Fruit fly (Drosophila melanogaster): Measurements from ENCODE around the gene CG4553.
A peak's percentile ranks its signal among the peaks of the same experiment; 100 is the strongest.

CG4553 gene

dm6 chr3R:25489685-25490084 lies 13.0 kb upstream of the CG4553 start (continued):
- peak; percentile 32; the same call in 1 of the 3 replicates for TF ChIP-seq Opbp (GFP tag; IDR thresholded peaks at IDR 0.05; ENCODE audit: partially characterized antibody)

DNA sequence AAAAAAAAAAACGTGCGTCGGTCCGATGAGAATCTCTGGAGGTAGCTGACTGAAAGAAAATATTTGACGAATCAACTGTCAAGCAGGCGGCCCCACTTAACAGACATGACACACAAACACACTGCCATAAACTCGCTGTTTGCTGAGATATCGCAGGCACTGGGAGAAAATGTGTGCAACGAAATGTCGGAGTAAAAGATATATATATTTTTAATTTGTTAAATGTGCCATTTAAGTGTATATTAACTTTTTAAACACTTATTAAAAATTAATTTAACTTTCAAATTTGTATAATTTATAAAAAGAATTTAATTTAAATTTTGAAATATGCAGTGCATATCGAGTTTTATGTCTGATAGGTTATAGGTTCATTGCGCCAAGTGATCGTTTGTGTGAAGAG lies 12.4 kb upstream of the CG4553 start:
- no peak for TF ChIP-seq CG31388 (GFP tag; optimal IDR thresholded peaks at IDR 0.05)
- no peak for TF ChIP-seq aop (GFP tag; IDR thresholded peaks at IDR 0.05)
- TF ChIP-seq Optix (GFP tag; IDR thresholded peaks at IDR 0.05), result no peak
- no peak for TF ChIP-seq MESR4 (GFP tag; optimal IDR thresholded peaks at IDR 0.05)
- 0 out of 2 replicates have a peak, but pooled peaks have one; percentile 15 for TF ChIP-seq CG11696 (GFP tag; IDR thresholded peaks at IDR 0.05)
- no peak for TF ChIP-seq chif (GFP tag; optimal IDR thresholded peaks at IDR 0.05)
- peak; percentile 34 for TF ChIP-seq Chrac-16 (GFP tag; optimal IDR thresholded peaks at IDR 0.05)
- TF ChIP-seq CG6254 (GFP tag; optimal IDR thresholded peaks at IDR 0.05), result peak; percentile 49
- TF ChIP-seq HLH54F (GFP tag; optimal IDR thresholded peaks at IDR 0.05), result no peak
- TF ChIP-seq chm (GFP tag; IDR thresholded peaks at IDR 0.05), result no peak
- peak; percentile 37 for TF ChIP-seq tup (GFP tag; optimal IDR thresholded peaks at IDR 0.05)
- TF ChIP-seq CG15073 (GFP tag; optimal IDR thresholded peaks at IDR 0.05), result no peak
- no peak for TF ChIP-seq Trl (optimal IDR thresholded peaks at IDR 0.05)
- no peak for TF ChIP-seq Trl (GFP tag; optimal IDR thresholded peaks at IDR 0.05)
- no peak for TF ChIP-seq hkb (optimal IDR thresholded peaks at IDR 0.05)
- TF ChIP-seq hkb (GFP tag; IDR thresholded peaks at IDR 0.05), result peak; percentile 71
- no peak for TF ChIP-seq pb (GFP tag; optimal IDR thresholded peaks at IDR 0.05)
- no peak for TF ChIP-seq yki (optimal IDR thresholded peaks at IDR 0.05)
- TF ChIP-seq CG5245 (GFP tag; optimal IDR thresholded peaks at IDR 0.05), result peak; percentile 63
- TF ChIP-seq eyg (GFP tag; optimal IDR thresholded peaks at IDR 0.05), result no peak
- TF ChIP-seq Max (GFP tag; optimal IDR thresholded peaks at IDR 0.05), result peak; percentile 29
- TF ChIP-seq nmo (GFP tag; optimal IDR thresholded peaks at IDR 0.05), result peak; percentile 76
- no peak for TF ChIP-seq Ravus (GFP tag; IDR thresholded peaks at IDR 0.05)
- TF ChIP-seq Side (GFP tag; optimal IDR thresholded peaks at IDR 0.05), result no peak
- TF ChIP-seq CG12155 (GFP tag; optimal IDR thresholded peaks at IDR 0.05), result peak; percentile 5
- TF ChIP-seq CG2199 (GFP tag; IDR thresholded peaks at IDR 0.05), result 0 out of 3 replicates have a peak, but pooled peaks have one; percentile 26
- no peak for TF ChIP-seq CG11504 (tag; optimal IDR thresholded peaks at IDR 0.05)
- no peak for TF ChIP-seq CG34376 (GFP tag; optimal IDR thresholded peaks at IDR 0.05)
- TF ChIP-seq CG10209 (GFP tag; optimal IDR thresholded peaks at IDR 0.05), result no peak
- TF ChIP-seq tin (GFP tag; optimal IDR thresholded peaks at IDR 0.05), result peak; percentile 59
- TF ChIP-seq CG17385 (GFP tag; optimal IDR thresholded peaks at IDR 0.05), result peak; percentile 51
- no peak for TF ChIP-seq Mes4 (GFP tag; optimal IDR thresholded peaks at IDR 0.05)
- TF ChIP-seq CG9437 (GFP tag; optimal IDR thresholded peaks at IDR 0.05), result no peak
- TF ChIP-seq Dll (GFP tag; IDR thresholded peaks at IDR 0.05; ENCODE audit: partially characterized antibody), result no peak
- peak; percentile 14 for TF ChIP-seq run (tag; optimal IDR thresholded peaks at IDR 0.05)
- TF ChIP-seq Dad (GFP tag; optimal IDR thresholded peaks at IDR 0.05), result no peak
- TF ChIP-seq Meics (GFP tag; optimal IDR thresholded peaks at IDR 0.05), result peak; percentile 28
- peak; percentile 16 for TF ChIP-seq CG9797 (GFP tag; optimal IDR thresholded peaks at IDR 0.05)
- TF ChIP-seq az2 (GFP tag; optimal IDR thresholded peaks at IDR 0.05), result peak; percentile 33
- peak; percentile 19 for TF ChIP-seq kah (GFP tag; optimal IDR thresholded peaks at IDR 0.05)
- no peak for TF ChIP-seq ftz-f1 (GFP tag; optimal IDR thresholded peaks at IDR 0.05)
- TF ChIP-seq hbn (GFP tag; IDR thresholded peaks at IDR 0.05; ENCODE audit: partially characterized antibody), result no peak
- no peak for TF ChIP-seq C15 (GFP tag; IDR thresholded peaks at IDR 0.05)
- TF ChIP-seq CG2120 (GFP tag; optimal IDR thresholded peaks at IDR 0.05), result no peak
- TF ChIP-seq knrl (GFP tag; IDR thresholded peaks at IDR 0.05; ENCODE audit: partially characterized antibody), result no peak
- peak; percentile 19 for TF ChIP-seq CG10462 (GFP tag; optimal IDR thresholded peaks at IDR 0.05)
- peak; percentile 11 for TF ChIP-seq CG12071 (GFP tag; optimal IDR thresholded peaks at IDR 0.05)
- peak; percentile 69 for TF ChIP-seq D19A (tag; optimal IDR thresholded peaks at IDR 0.05)
- TF ChIP-seq chn (GFP tag; optimal IDR thresholded peaks at IDR 0.05), result no peak
- no peak for TF ChIP-seq jumu (GFP tag; optimal IDR thresholded peaks at IDR 0.05)

Data from whole organism, embryonic.